Comparison of ENCODE assay signal across 3 worm cellular contexts in the genomic region with DNA sequence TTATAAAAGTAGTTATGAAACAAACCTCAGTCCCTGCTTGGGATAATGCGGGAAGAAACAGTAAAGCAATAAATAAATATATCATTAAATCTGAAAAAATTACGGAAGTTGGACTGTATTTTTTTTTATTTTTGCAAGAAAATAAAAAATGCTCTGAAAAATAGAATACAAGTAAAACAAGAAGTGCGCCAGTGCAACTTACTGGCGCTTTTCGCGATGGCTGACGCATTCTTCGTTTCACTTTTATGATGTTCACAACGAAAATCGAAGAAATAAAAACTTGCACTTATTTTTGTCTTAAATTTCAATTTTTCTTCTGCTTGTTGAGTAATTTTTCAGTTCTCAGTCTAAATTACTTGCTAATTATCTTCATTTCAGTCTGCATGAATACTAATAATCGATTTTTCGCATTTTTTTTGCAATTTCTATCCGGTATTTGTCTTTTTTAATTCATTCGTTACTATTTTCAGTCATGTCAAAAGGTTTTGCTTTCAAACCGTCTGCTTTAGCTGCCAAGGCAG.
TF ChIP-seq lines count a peak whose summit lies in the region.

A gene (minus strand): TSS at position 229 of the 521 bp plus-strand sequence.
A gene (plus strand): TSS at position 471 of the 521 bp plus-strand sequence.

TF ChIP-seq in whole organism, L2 larva, 48 proteins besides CTCF, POLR2A, EP300 and RAD21 (continued from another document):
- TF ChIP-seq blmp-1 (tag; optimal IDR thresholded peaks at IDR 0.05; lab: Kevin White, UChicago; ENCODE audit: insufficient read depth) (peak; percentile 27), ceh-82 (tag; optimal IDR thresholded peaks at IDR 0.05; lab: Kevin White, UChicago) (no peak), sem-4 (tag; optimal IDR thresholded peaks at IDR 0.05; lab: Kevin White, UChicago) (peak; percentile 70), R02D3.7 (tag; optimal IDR thresholded peaks at IDR 0.05; lab: Kevin White, UChicago) (peak; percentile 37), nhr-129 (tag; optimal IDR thresholded peaks at IDR 0.05; lab: Kevin White, UChicago) (peak; percentile 67), ceh-16 (tag; optimal IDR thresholded peaks at IDR 0.05; lab: Kevin White, UChicago) (peak; percentile 70), lin-39 (tag; optimal IDR thresholded peaks at IDR 0.05; lab: Kevin White, UChicago) (no peak), nhr-21 (tag; optimal IDR thresholded peaks at IDR 0.05; lab: Kevin White, UChicago) (peak; percentile 74), nhr-11 (tag; optimal IDR thresholded peaks at IDR 0.05; lab: Kevin White, UChicago) (no peak), aly-2 (tag; optimal IDR thresholded peaks at IDR 0.05; lab: Kevin White, UChicago) (no peak), snpc-4 (tag; optimal IDR thresholded peaks at IDR 0.05; lab: Kevin White, UChicago) (peak; percentile 53), nhr-237 (tag; optimal IDR thresholded peaks at IDR 0.05; lab: Kevin White, UChicago) (no peak), sma-3 (GFP tag; optimal IDR thresholded peaks at IDR 0.05; lab: Kevin White, UChicago) (peak; percentile 76), lsy-2 (tag; optimal IDR thresholded peaks at IDR 0.05; lab: Kevin White, UChicago) (peak; percentile 87 to 93), ama-1 (optimal IDR thresholded peaks at IDR 0.05; lab: Kevin White, UChicago) (peak; percentile 64), mbf-1 (tag; optimal IDR thresholded peaks at IDR 0.05; lab: Kevin White, UChicago) (no peak), nhr-25 (tag; optimal IDR thresholded peaks at IDR 0.05; lab: Kevin White, UChicago) (peak; percentile 85), sma-9 (GFP tag; optimal IDR thresholded peaks at IDR 0.05; lab: Kevin White, UChicago) (peak; percentile 93), sma-9 (tag; optimal IDR thresholded peaks at IDR 0.05; lab: Kevin White, UChicago) (no peak), F13H6.1 (tag; optimal IDR thresholded peaks at IDR 0.05; lab: Kevin White, UChicago) (peak; percentile 83), gmeb-1 (tag; optimal IDR thresholded peaks at IDR 0.05; lab: Kevin White, UChicago) (peak; percentile 89), dmd-4 (tag; optimal IDR thresholded peaks at IDR 0.05; lab: Kevin White, UChicago) (no peak), skn-1 (tag; optimal IDR thresholded peaks at IDR 0.05; lab: Kevin White, UChicago) (no peak), fos-1 (tag; optimal IDR thresholded peaks at IDR 0.05; lab: Kevin White, UChicago) (peak; percentile 71), lin-13 (GFP tag; optimal IDR thresholded peaks at IDR 0.05; lab: Kevin White, UChicago) (peak; percentile 75), crh-2 (tag; optimal IDR thresholded peaks at IDR 0.05; lab: Kevin White, UChicago) (peak; percentile 84), elt-1 (tag; optimal IDR thresholded peaks at IDR 0.05; lab: Kevin White, UChicago) (no peak)

TF ChIP-seq in whole organism, L4 larva, 104 proteins besides CTCF, POLR2A, EP300 and RAD21 (continued from another document and continues in another):
- TF ChIP-seq zip-2 (tag; optimal IDR thresholded peaks at IDR 0.05; lab: Kevin White, UChicago) (peak; percentile 9), egl-27 (tag; optimal IDR thresholded peaks at IDR 0.05; lab: Kevin White, UChicago) (no peak), php-3 (GFP tag; IDR thresholded peaks at IDR 0.05; lab: Robert Waterston, UW) (no peak), D1046.2 (GFP tag; IDR thresholded peaks at IDR 0.05; lab: Robert Waterston, UW) (no peak), dmd-8 (GFP tag; IDR thresholded peaks at IDR 0.05; lab: Robert Waterston, UW) (no peak), jun-1 (tag; optimal IDR thresholded peaks at IDR 0.05; lab: Kevin White, UChicago) (peak; percentile 4), nhr-10 (tag; optimal IDR thresholded peaks at IDR 0.05; lab: Kevin White, UChicago) (no peak), ceh-44 (GFP tag; IDR thresholded peaks at IDR 0.05; lab: Robert Waterston, UW) (no peak), lim-7 (GFP tag; IDR thresholded peaks at IDR 0.05; lab: Robert Waterston, UW) (no peak), daf-8 (GFP tag; IDR thresholded peaks at IDR 0.05; lab: Robert Waterston, UW) (no peak), ZK337.2 (GFP tag; IDR thresholded peaks at IDR 0.05; lab: Robert Waterston, UW) (0 out of 2 replicates have a peak, but pooled peaks have one; percentile 53), ztf-11 (tag; optimal IDR thresholded peaks at IDR 0.05; lab: Kevin White, UChicago) (no peak), lin-39 (tag; optimal IDR thresholded peaks at IDR 0.05; lab: Kevin White, UChicago) (no peak), nhr-48 (tag; optimal IDR thresholded peaks at IDR 0.05; lab: Kevin White, UChicago) (peak; percentile 81), duxl-1 (tag; optimal IDR thresholded peaks at IDR 0.05; lab: Kevin White, UChicago; ENCODE audit: poor library complexity) (peak; percentile 81), zfp-3 (GFP tag; conservative IDR thresholded peaks at IDR 0.05; lab: Robert Waterston, UW) (no peak), mdl-1 (tag; optimal IDR thresholded peaks at IDR 0.05; lab: Kevin White, UChicago) (peak in 1 of 2 experiments; percentile 9), ctbp-1 (GFP tag; IDR thresholded peaks at IDR 0.05; lab: Robert Waterston, UW) (peak; percentile 63), hlh-11 (tag; optimal IDR thresholded peaks at IDR 0.05; lab: Kevin White, UChicago) (peak; percentile 68), T20F7.1 (GFP tag; optimal IDR thresholded peaks at IDR 0.05; lab: Kevin White, UChicago) (peak; percentile 79), zfp-2 (tag; optimal IDR thresholded peaks at IDR 0.05; lab: Kevin White, UChicago) (peak; percentile 13), R02D3.7 (tag; optimal IDR thresholded peaks at IDR 0.05; lab: Kevin White, UChicago) (no peak), rbr-2 (tag; optimal IDR thresholded peaks at IDR 0.05; lab: Kevin White, UChicago) (peak; percentile 86), nhr-6 (tag; optimal IDR thresholded peaks at IDR 0.05; lab: Kevin White, UChicago) (peak; percentile 52), snpc-4 (tag; optimal IDR thresholded peaks at IDR 0.05; lab: Kevin White, UChicago) (no peak), nhr-11 (tag; optimal IDR thresholded peaks at IDR 0.05; lab: Kevin White, UChicago) (peak; percentile 25), cey-2 (tag; optimal IDR thresholded peaks at IDR 0.05; lab: Kevin White, UChicago; ENCODE audit: borderline replicate concordance, insufficient read depth) (no peak), madf-9 (GFP tag; conservative IDR thresholded peaks at IDR 0.05; lab: Robert Waterston, UW) (0 out of 2 replicates have a peak, but pooled peaks have one; percentile 37), pqm-1 (tag; optimal IDR thresholded peaks at IDR 0.05; lab: Kevin White, UChicago) (peak; percentile 32), aly-2 (tag; optimal IDR thresholded peaks at IDR 0.05; lab: Kevin White, UChicago) (no peak), lin-13 (GFP tag; optimal IDR thresholded peaks at IDR 0.05; lab: Kevin White, UChicago) (peak; percentile 16), dmd-9 (GFP tag; IDR thresholded peaks at IDR 0.05; lab: Robert Waterston, UW) (peak; percentile 76), F49E8.2 (tag; optimal IDR thresholded peaks at IDR 0.05; lab: Kevin White, UChicago; ENCODE audit: borderline replicate concordance) (peak; percentile 63), unc-130 (GFP tag; optimal IDR thresholded peaks at IDR 0.05; lab: Kevin White, UChicago) (peak; percentile 42), daf-19 (GFP tag; conservative IDR thresholded peaks at IDR 0.05; lab: Robert Waterston, UW) (no peak), lin-29 (GFP tag; IDR thresholded peaks at IDR 0.05; lab: Robert Waterston, UW) (0 out of 2 replicates have a peak, but pooled peaks have one; percentile 34), Y105C5A.15 (GFP tag; IDR thresholded peaks at IDR 0.05; lab: Robert Waterston, UW) (no peak), nhr-28 (tag; optimal IDR thresholded peaks at IDR 0.05; lab: Kevin White, UChicago) (peak; percentile 62), saeg-2 (GFP tag; IDR thresholded peaks at IDR 0.05; lab: Robert Waterston, UW) (0 out of 2 replicates have a peak, but pooled peaks have one; percentile 12), F26F4.8 (GFP tag; conservative IDR thresholded peaks at IDR 0.05; lab: Robert Waterston, UW) (no peak), ama-1 (optimal IDR thresholded peaks at IDR 0.05; lab: Kevin White, UChicago) (no peak), pha-4 (GFP tag; IDR thresholded peaks at IDR 0.05; lab: Robert Waterston, UW) (peak; percentile 57; the same call in 1 of the 2 replicates), pha-4 (tag; optimal IDR thresholded peaks at IDR 0.05; lab: Kevin White, UChicago) (peak; percentile 69), egl-43 (GFP tag; IDR thresholded peaks at IDR 0.05; lab: Robert Waterston, UW) (no peak), T26A8.4 (GFP tag; IDR thresholded peaks at IDR 0.05; lab: Robert Waterston, UW) (peak; percentile 81), mes-2 (tag; optimal IDR thresholded peaks at IDR 0.05; lab: Kevin White, UChicago; ENCODE audit: poor library complexity, severe bottlenecking) (peak; percentile 94), daf-16 (GFP tag; optimal IDR thresholded peaks at IDR 0.05; lab: Kevin White, UChicago) (peak in 1 of 2 experiments; percentile 46), daf-16 (tag; optimal IDR thresholded peaks at IDR 0.05; lab: Kevin White, UChicago) (peak; percentile 68), unc-39 (tag; optimal IDR thresholded peaks at IDR 0.05; lab: Kevin White, UChicago) (no peak), F44E2.7 (GFP tag; IDR thresholded peaks at IDR 0.05; lab: Robert Waterston, UW) (no peak)

TF ChIP-seq in whole organism, late embryonic, 69 proteins besides CTCF, POLR2A, EP300 and RAD21 (continued from another document):
- TF ChIP-seq dmd-4 (tag; optimal IDR thresholded peaks at IDR 0.05; lab: Kevin White, UChicago; ENCODE audit: borderline replicate concordance) (no peak), T23F11.4 (GFP tag; optimal IDR thresholded peaks at IDR 0.05; lab: Kevin White, UChicago) (no peak), odd-2 (tag; optimal IDR thresholded peaks at IDR 0.05; lab: Kevin White, UChicago) (peak; percentile 2), pat-9 (tag; optimal IDR thresholded peaks at IDR 0.05; lab: Kevin White, UChicago) (no peak), ceh-24 (tag; optimal IDR thresholded peaks at IDR 0.05; lab: Kevin White, UChicago) (no peak), hlh-13 (GFP tag; optimal IDR thresholded peaks at IDR 0.05; lab: Kevin White, UChicago) (no peak), syd-9 (tag; optimal IDR thresholded peaks at IDR 0.05; lab: Kevin White, UChicago) (no peak), pqm-1 (tag; optimal IDR thresholded peaks at IDR 0.05; lab: Kevin White, UChicago) (no peak), pax-1 (tag; optimal IDR thresholded peaks at IDR 0.05; lab: Kevin White, UChicago) (no peak), K02D7.2 (tag; optimal IDR thresholded peaks at IDR 0.05; lab: Kevin White, UChicago) (no peak), ceh-14 (tag; optimal IDR thresholded peaks at IDR 0.05; lab: Kevin White, UChicago) (no peak), sox-2 (GFP tag; IDR thresholded peaks at IDR 0.05; lab: Robert Waterston, UW) (no peak), ceh-6 (GFP tag; optimal IDR thresholded peaks at IDR 0.05; lab: Kevin White, UChicago) (no peak), ref-2 (tag; optimal IDR thresholded peaks at IDR 0.05; lab: Kevin White, UChicago) (no peak), tbx-2 (tag; optimal IDR thresholded peaks at IDR 0.05; lab: Kevin White, UChicago) (peak; percentile 48), che-1 (tag; optimal IDR thresholded peaks at IDR 0.05; lab: Kevin White, UChicago) (no peak), ceh-45 (GFP tag; IDR thresholded peaks at IDR 0.05; lab: Robert Waterston, UW) (no peak), ceh-19 (GFP tag; optimal IDR thresholded peaks at IDR 0.05; lab: Kevin White, UChicago) (no peak), unc-86 (tag; optimal IDR thresholded peaks at IDR 0.05; lab: Kevin White, UChicago) (peak; percentile 45), nhr-11 (tag; optimal IDR thresholded peaks at IDR 0.05; lab: Kevin White, UChicago) (no peak), pag-3 (tag; optimal IDR thresholded peaks at IDR 0.05; lab: Kevin White, UChicago; ENCODE audit: borderline replicate concordance) (no peak), ahr-1 (tag; optimal IDR thresholded peaks at IDR 0.05; lab: Kevin White, UChicago) (no peak), unc-55 (GFP tag; optimal IDR thresholded peaks at IDR 0.05; lab: Kevin White, UChicago) (no peak), hlh-30 (tag; optimal IDR thresholded peaks at IDR 0.05; lab: Kevin White, UChicago; ENCODE audit: insufficient read depth) (no peak), lim-6 (tag; optimal IDR thresholded peaks at IDR 0.05; lab: Kevin White, UChicago) (no peak), C38D4.7 (GFP tag; optimal IDR thresholded peaks at IDR 0.05; lab: Kevin White, UChicago) (no peak), pha-2 (tag; optimal IDR thresholded peaks at IDR 0.05; lab: Kevin White, UChicago) (no peak), rnt-1 (tag; optimal IDR thresholded peaks at IDR 0.05; lab: Kevin White, UChicago) (no peak), ttx-3 (tag; optimal IDR thresholded peaks at IDR 0.05; lab: Kevin White, UChicago) (peak; percentile 24), ama-1 (optimal IDR thresholded peaks at IDR 0.05; lab: Kevin White, UChicago) (no peak), npax-4 (tag; optimal IDR thresholded peaks at IDR 0.05; lab: Kevin White, UChicago) (no peak), hlh-15 (tag; optimal IDR thresholded peaks at IDR 0.05; lab: Kevin White, UChicago) (no peak), ceh-31 (tag; optimal IDR thresholded peaks at IDR 0.05; lab: Kevin White, UChicago) (peak; percentile 34), eyg-1 (tag; optimal IDR thresholded peaks at IDR 0.05; lab: Kevin White, UChicago) (no peak), ceh-48 (tag; optimal IDR thresholded peaks at IDR 0.05; lab: Kevin White, UChicago) (peak; percentile 4), fkh-6 (tag; optimal IDR thresholded peaks at IDR 0.05; lab: Kevin White, UChicago) (no peak), gmeb-2 (tag; optimal IDR thresholded peaks at IDR 0.05; lab: Kevin White, UChicago) (no peak), elt-4 (tag; optimal IDR thresholded peaks at IDR 0.05; lab: Kevin White, UChicago) (no peak), sox-4 (tag; optimal IDR thresholded peaks at IDR 0.05; lab: Kevin White, UChicago) (peak; percentile 42), ceh-2 (tag; optimal IDR thresholded peaks at IDR 0.05; lab: Kevin White, UChicago) (peak; percentile 11), unc-42 (tag; optimal IDR thresholded peaks at IDR 0.05; lab: Kevin White, UChicago) (no peak), tbx-7 (tag; optimal IDR thresholded peaks at IDR 0.05; lab: Kevin White, UChicago) (no peak), C08G9.2 (tag; optimal IDR thresholded peaks at IDR 0.05; lab: Kevin White, UChicago) (peak; percentile 31), pros-1 (tag; optimal IDR thresholded peaks at IDR 0.05; lab: Kevin White, UChicago) (no peak), ceh-18 (tag; optimal IDR thresholded peaks at IDR 0.05; lab: Kevin White, UChicago) (peak; percentile 14), ceh-30 (tag; optimal IDR thresholded peaks at IDR 0.05; lab: Kevin White, UChicago) (peak; percentile 75)
